Fruit fly (Drosophila melanogaster): ENCODE results near the gene CG14662.

CG14662 gene

dm6 chr3R:4970415-4971140 lies 13.5 kb downstream of the CG14662 start (continued):
- TF ChIP-seq CG2202 (tag; optimal IDR thresholded peaks at IDR 0.05) (no peak), ind (GFP tag; optimal IDR thresholded peaks at IDR 0.05) (peak; percentile 66), CG10543 (GFP tag; optimal IDR thresholded peaks at IDR 0.05) (no peak), emc (GFP tag; optimal IDR thresholded peaks at IDR 0.05) (peak; percentile 51), chn (GFP tag; optimal IDR thresholded peaks at IDR 0.05) (peak; percentile 65), Hsf (GFP tag; optimal IDR thresholded peaks at IDR 0.05) (peak; percentile 69), hkb (optimal IDR thresholded peaks at IDR 0.05) (peak; percentile 8), hkb (GFP tag; IDR thresholded peaks at IDR 0.05) (no peak), dmrt11E (tag; optimal IDR thresholded peaks at IDR 0.05) (peak; percentile 23), Dip3 (GFP tag; optimal IDR thresholded peaks at IDR 0.05) (peak; percentile 32), Eip74EF (GFP tag; optimal IDR thresholded peaks at IDR 0.05) (no peak), CG13123 (GFP tag; optimal IDR thresholded peaks at IDR 0.05) (peak; percentile 51), CG18619 (GFP tag; optimal IDR thresholded peaks at IDR 0.05) (no peak), Hr51 (GFP tag; optimal IDR thresholded peaks at IDR 0.05) (peak; percentile 28 to 67), tup (GFP tag; optimal IDR thresholded peaks at IDR 0.05) (no peak), CG1792 (GFP tag; optimal IDR thresholded peaks at IDR 0.05) (peak; percentile 61), Hr3 (GFP tag; optimal IDR thresholded peaks at IDR 0.05) (peak; percentile 64), CG9932 (GFP tag; IDR thresholded peaks at IDR 0.05) (peak; percentile 78), hb (GFP tag; IDR thresholded peaks at IDR 0.05; ENCODE audit: partially characterized antibody) (no peak), CG6854 (GFP tag; optimal IDR thresholded peaks at IDR 0.05) (no peak), danr (GFP tag; IDR thresholded peaks at IDR 0.05) (peak; percentile 8; the same call in 1 of the 2 replicates), exex (tag; optimal IDR thresholded peaks at IDR 0.05) (no peak), CoRest (tag; optimal IDR thresholded peaks at IDR 0.05) (peak; percentile 62), CG34422 (GFP tag; IDR thresholded peaks at IDR 0.05) (peak; percentile 83; the same call in 2 of the 3 replicates), zfh1 (GFP tag; IDR thresholded peaks at IDR 0.05) (peak; percentile 82), sisA (GFP tag; IDR thresholded peaks at IDR 0.05) (peak; percentile 76), CG10462 (GFP tag; optimal IDR thresholded peaks at IDR 0.05) (no peak), H15 (GFP tag; IDR thresholded peaks at IDR 0.05) (peak; percentile 72; the same call in 1 of the 3 replicates), ap (GFP tag; IDR thresholded peaks at IDR 0.05) (no peak), gce (GFP tag; IDR thresholded peaks at IDR 0.05) (peak; percentile 23; the same call in 1 of the 3 replicates), Gug (GFP tag; IDR thresholded peaks at IDR 0.05) (peak; percentile 41; the same call in 2 of the 4 replicates), pan (optimal IDR thresholded peaks at IDR 0.05) (no peak), pan (GFP tag; optimal IDR thresholded peaks at IDR 0.05 in 1 of 2, IDR thresholded peaks at IDR 0.05 in 1 of 2) (peak in 1 of 2 experiments; percentile 64), kay (GFP tag; optimal IDR thresholded peaks at IDR 0.05) (no peak), B-H2 (GFP tag; optimal IDR thresholded peaks at IDR 0.05) (peak; percentile 48), aop (GFP tag; IDR thresholded peaks at IDR 0.05) (no peak), Atf3 (GFP tag; optimal IDR thresholded peaks at IDR 0.05) (peak; percentile 13), br (optimal IDR thresholded peaks at IDR 0.05) (no peak), CG1603 (tag; optimal IDR thresholded peaks at IDR 0.05) (peak; percentile 68), Sry-β (GFP tag; optimal IDR thresholded peaks at IDR 0.05) (no peak), dm (GFP tag; optimal IDR thresholded peaks at IDR 0.05) (peak; percentile 34), her (GFP tag; optimal IDR thresholded peaks at IDR 0.05) (peak; percentile 33), wor (GFP tag; IDR thresholded peaks at IDR 0.05) (no peak), so (GFP tag; IDR thresholded peaks at IDR 0.05) (peak; percentile 63; the same call in 1 of the 3 replicates), ems (GFP tag; optimal IDR thresholded peaks at IDR 0.05) (peak; percentile 48), phol (tag; optimal IDR thresholded peaks at IDR 0.05) (peak; percentile 45), CG4282 (GFP tag; optimal IDR thresholded peaks at IDR 0.05) (peak; percentile 70), CG11247 (GFP tag; IDR thresholded peaks at IDR 0.05) (peak; percentile 85), scrt (GFP tag; optimal IDR thresholded peaks at IDR 0.05) (no peak), salm (tag; optimal IDR thresholded peaks at IDR 0.05) (no peak), p53 (GFP tag; optimal IDR thresholded peaks at IDR 0.05) (peak; percentile 7)
